Fruit fly (Drosophila melanogaster): ENCODE data around the gene CG9368.

The CG9368 gene

DNA sequence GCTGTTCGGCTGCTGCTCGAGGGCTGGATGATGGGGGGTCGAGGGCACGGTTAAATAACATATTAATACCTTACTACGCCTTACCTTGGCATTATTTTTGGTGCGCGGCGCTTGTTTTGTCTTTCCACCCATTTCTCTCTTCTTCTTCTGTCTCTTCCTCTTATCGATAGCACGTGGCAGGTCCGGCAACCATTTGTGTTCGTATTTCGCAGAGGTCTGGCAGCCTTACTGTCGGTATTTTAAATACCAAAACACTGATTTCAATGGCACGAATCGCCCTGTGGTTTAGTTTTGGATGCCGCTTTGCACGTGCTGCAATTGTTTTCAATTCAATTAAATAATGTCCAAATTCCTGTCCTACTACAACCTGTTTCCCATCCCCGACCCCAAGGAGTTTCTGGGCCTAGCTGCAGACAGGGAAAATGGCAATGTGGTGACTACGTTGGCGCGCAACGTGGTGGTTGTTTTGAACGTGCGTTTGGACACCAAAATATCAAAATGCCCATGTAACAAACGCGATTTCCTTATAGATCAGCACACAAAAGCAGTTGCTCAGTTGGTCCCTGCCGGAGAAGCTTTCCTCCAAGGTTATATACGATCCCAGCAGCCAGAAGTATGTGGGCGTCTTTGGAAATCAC is 49.2 kb upstream of the CG9368 start, which contains the start of the genes Ltn1 and CG9300 (continued):
- TF ChIP-seq zfh2 (GFP tag; optimal IDR thresholded peaks at IDR 0.05), result peak; percentile 18
- TF ChIP-seq tgo (GFP tag; IDR thresholded peaks at IDR 0.05), result no peak
- TF ChIP-seq Drgx (GFP tag; IDR thresholded peaks at IDR 0.05), result no peak
- TF ChIP-seq ind (GFP tag; optimal IDR thresholded peaks at IDR 0.05), result no peak
- no peak for TF ChIP-seq Sox100B (GFP tag; optimal IDR thresholded peaks at IDR 0.05)
- TF ChIP-seq Hr51 (GFP tag; optimal IDR thresholded peaks at IDR 0.05), result peak in 1 of 2 experiments; percentile 3
- TF ChIP-seq Tbp (GFP tag; optimal IDR thresholded peaks at IDR 0.05), result no peak
- no peak for TF ChIP-seq CG8478 (optimal IDR thresholded peaks at IDR 0.05)
- TF ChIP-seq ranshi (GFP tag; IDR thresholded peaks at IDR 0.05), result peak; percentile 44
- no peak for TF ChIP-seq Fer1 (GFP tag; optimal IDR thresholded peaks at IDR 0.05)
- TF ChIP-seq Lpt (GFP tag; optimal IDR thresholded peaks at IDR 0.05), result no peak
- no peak for TF ChIP-seq Poxn (GFP tag; IDR thresholded peaks at IDR 0.05)
- no peak for TF ChIP-seq CG11085 (GFP tag; IDR thresholded peaks at IDR 0.05)
- peak; percentile 86 for TF ChIP-seq CG3847 (GFP tag; IDR thresholded peaks at IDR 0.05)
- TF ChIP-seq ewg (GFP tag; optimal IDR thresholded peaks at IDR 0.05), result peak; percentile 61
- peak; percentile 74 for TF ChIP-seq HLHmδ (GFP tag; optimal IDR thresholded peaks at IDR 0.05)
- TF ChIP-seq CG11456 (GFP tag; IDR thresholded peaks at IDR 0.05), result no peak
- no peak for TF ChIP-seq Sry-β (GFP tag; optimal IDR thresholded peaks at IDR 0.05)
- peak; percentile 41; the same call in 1 of the 2 replicates for TF ChIP-seq inv (GFP tag; IDR thresholded peaks at IDR 0.05; ENCODE audit: partially characterized antibody)
- TF ChIP-seq z (GFP tag; IDR thresholded peaks at IDR 0.05), result no peak
- peak; percentile 5 for TF ChIP-seq CG10654 (GFP tag; optimal IDR thresholded peaks at IDR 0.05)
- TF ChIP-seq maf-S (GFP tag; optimal IDR thresholded peaks at IDR 0.05), result no peak
- TF ChIP-seq Dref (GFP tag; IDR thresholded peaks at IDR 0.05), result peak; percentile 65
- TF ChIP-seq knrl (GFP tag; IDR thresholded peaks at IDR 0.05; ENCODE audit: partially characterized antibody), result peak; percentile 56
- peak; percentile 76 for TF ChIP-seq trem (tag; optimal IDR thresholded peaks at IDR 0.05)
- no peak for TF ChIP-seq klu (GFP tag; IDR thresholded peaks at IDR 0.05)
- TF ChIP-seq CG32767 (GFP tag; IDR thresholded peaks at IDR 0.05), result 0 out of 2 replicates have a peak, but pooled peaks have one; percentile 12
- no peak for TF ChIP-seq CG10147 (GFP tag; optimal IDR thresholded peaks at IDR 0.05)
- TF ChIP-seq CG10431 (GFP tag; optimal IDR thresholded peaks at IDR 0.05), result peak; percentile 29
- peak; percentile 93 for TF ChIP-seq Max (GFP tag; optimal IDR thresholded peaks at IDR 0.05)
- TF ChIP-seq zen2 (GFP tag; IDR thresholded peaks at IDR 0.05; ENCODE audit: partially characterized antibody), result peak; percentile 12; the same call in 2 of the 3 replicates
- no peak for TF ChIP-seq CG2129 (GFP tag; IDR thresholded peaks at IDR 0.05; ENCODE audit: partially characterized antibody)
- TF ChIP-seq ap (GFP tag; IDR thresholded peaks at IDR 0.05), result no peak
- no peak for TF ChIP-seq row (GFP tag; IDR thresholded peaks at IDR 0.05)
- peak; percentile 28 for TF ChIP-seq CG4707 (GFP tag; optimal IDR thresholded peaks at IDR 0.05)
- no peak for TF ChIP-seq CG13894 (tag; optimal IDR thresholded peaks at IDR 0.05)
- TF ChIP-seq wdn (GFP tag; IDR thresholded peaks at IDR 0.05), result peak; percentile 52; the same call in 1 of the 2 replicates
- no peak for TF ChIP-seq CG18011 (GFP tag; optimal IDR thresholded peaks at IDR 0.05)
- TF ChIP-seq CG6813 (GFP tag; optimal IDR thresholded peaks at IDR 0.05), result no peak
- no peak for TF ChIP-seq sqz (GFP tag; optimal IDR thresholded peaks at IDR 0.05)
- no peak for TF ChIP-seq CG4404 (GFP tag; IDR thresholded peaks at IDR 0.05)
- peak; percentile 41; the same call in 1 of the 2 replicates for TF ChIP-seq CG17328 (GFP tag; IDR thresholded peaks at IDR 0.05)
- no peak for TF ChIP-seq schlank (tag; optimal IDR thresholded peaks at IDR 0.05)
- no peak for TF ChIP-seq CG6765 (GFP tag; optimal IDR thresholded peaks at IDR 0.05)
- no peak for TF ChIP-seq Fer2 (tag; optimal IDR thresholded peaks at IDR 0.05)
- TF ChIP-seq CG10366 (GFP tag; IDR thresholded peaks at IDR 0.05), result no peak
- no peak for TF ChIP-seq dati (GFP tag; IDR thresholded peaks at IDR 0.05)
- TF ChIP-seq CG12659 (GFP tag; optimal IDR thresholded peaks at IDR 0.05), result peak; percentile 77
- peak; percentile 14 for TF ChIP-seq lilli (GFP tag; optimal IDR thresholded peaks at IDR 0.05)
- TF ChIP-seq CG1647 (GFP tag; optimal IDR thresholded peaks at IDR 0.05), result no peak
- peak; percentile 28 for TF ChIP-seq her (GFP tag; optimal IDR thresholded peaks at IDR 0.05)
